Fruit fly (Drosophila melanogaster) whole organism, embryonic: ENCODE measurements around the gene S-Lap4.

Experiments used
- Ada2b ChIP-seq: fragments of 200-800 bp; sonication (Bioruptor generic); IDR thresholded peaks from 2 replicates; pipeline ENCODE4 v1.3.6; 2022; ENCODE audit warnings: missing biosample characterization, missing genetic modification characterization
- Blimp-1 ChIP-seq: fragments of 200-800 bp; sonication (Bioruptor generic); optimal IDR thresholded peaks from 3 replicates; lab custom pipeline; 2018; ENCODE audit warnings: missing biosample characterization, missing genetic modification characterization, mild to moderate bottlenecking, moderate library complexity, missing genetic modification reagents
- BtbVII ChIP-seq: fragments of 200-800 bp; sonication (Bioruptor generic); optimal IDR thresholded peaks from 3 replicates; lab custom pipeline; 2017; ENCODE audit warnings: missing biosample characterization, mild to moderate bottlenecking, missing genetic modification characterization
- CG10267 ChIP-seq: fragments of 200-800 bp; sonication (Bioruptor generic); optimal IDR thresholded peaks from 2 replicates; lab custom pipeline; 2018; ENCODE audit warnings: missing biosample characterization, mild to moderate bottlenecking, missing genetic modification characterization, moderate library complexity
- CG11247 ChIP-seq: fragments of 200-800 bp; sonication (Bioruptor generic); IDR thresholded peaks from 2 replicates; pipeline ENCODE4 v1.3.6; 2022; ENCODE audit warnings: missing biosample characterization, missing genetic modification characterization
- CG11398 ChIP-seq: fragments of 200-800 bp; sonication (Bioruptor generic); optimal IDR thresholded peaks from 2 replicates; lab custom pipeline; 2016; ENCODE audit warnings: missing biosample characterization, missing genetic modification characterization
- CG11695 ChIP-seq: fragments of 200-800 bp; sonication (Bioruptor generic); IDR thresholded peaks from 3 replicates; pipeline ENCODE4 v1.3.6; 2022; ENCODE audit warnings: missing biosample characterization, missing genetic modification characterization
- CG15073 ChIP-seq: fragments of 200-800 bp; sonication (Bioruptor generic); optimal IDR thresholded peaks from 2 replicates; lab custom pipeline; 2016; ENCODE audit warnings: missing biosample characterization, missing genetic modification characterization
- CG16813 ChIP-seq: fragments of 200-800 bp; sonication (Bioruptor generic); IDR thresholded peaks from 3 replicates; pipeline ENCODE4 v1.3.6; 2022; ENCODE audit warnings: missing biosample characterization, missing genetic modification characterization; ENCODE audit not compliant: partially characterized antibody
- CG16815 ChIP-seq: fragments of 200-800 bp; sonication (Bioruptor generic); optimal IDR thresholded peaks from 3 replicates; lab custom pipeline; 2017; ENCODE audit warnings: missing biosample characterization, mild to moderate bottlenecking, missing genetic modification characterization
- CG18619 ChIP-seq: fragments of 200-800 bp; sonication (Bioruptor generic); optimal IDR thresholded peaks from 3 replicates; lab custom pipeline; 2017; ENCODE audit warnings: missing biosample characterization, mild to moderate bottlenecking, missing genetic modification characterization
- CG2889 ChIP-seq: fragments of 200-800 bp; sonication (Bioruptor generic); IDR thresholded peaks from 3 replicates; pipeline ENCODE4 v1.3.6; 2022; ENCODE audit warnings: missing biosample characterization, missing genetic modification characterization
- CG30431 ChIP-seq: fragments of 200-800 bp; sonication (Bioruptor generic); optimal IDR thresholded peaks from 2 replicates; lab custom pipeline; 2017; ENCODE audit warnings: missing biosample characterization, missing genetic modification characterization
- CG31365 ChIP-seq: fragments of 200-800 bp; sonication (Bioruptor generic); optimal IDR thresholded peaks from 2 replicates; lab custom pipeline; 2018; ENCODE audit warnings: missing biosample characterization, mild to moderate bottlenecking, missing genetic modification characterization
- CG31441 ChIP-seq: fragments of 200-800 bp; sonication (Bioruptor generic); IDR thresholded peaks from 2 replicates; pipeline ENCODE4 v1.3.6; 2022; ENCODE audit warnings: missing biosample characterization, missing genetic modification characterization
- CG3726 ChIP-seq: fragments of 200-800 bp; sonication (Bioruptor generic); IDR thresholded peaks from 3 replicates; pipeline ENCODE4, ENCODE4 v1.3.6; 2022; ENCODE audit warnings: missing biosample characterization, missing genetic modification characterization
- CG4404 ChIP-seq: fragments of 200-800 bp; sonication (Bioruptor generic); IDR thresholded peaks from 2 replicates; pipeline ENCODE4 v1.3.6; 2022; ENCODE audit warnings: missing biosample characterization, missing genetic modification characterization
- CG4424 ChIP-seq: fragments of 200-800 bp; sonication (Bioruptor generic); optimal IDR thresholded peaks from 3 replicates; lab custom pipeline; 2016; ENCODE audit warnings: missing biosample characterization, missing genetic modification characterization
- CG4617 ChIP-seq: fragments of 200-800 bp; sonication (Bioruptor generic); optimal IDR thresholded peaks from 3 replicates; lab custom pipeline; 2016; ENCODE audit warnings: missing biosample characterization, missing genetic modification characterization, borderline replicate concordance
- CG8359 ChIP-seq: fragments of 200-800 bp; sonication (Bioruptor generic); optimal IDR thresholded peaks from 2 replicates; lab custom pipeline; 2017; ENCODE audit warnings: missing biosample characterization, mild to moderate bottlenecking, missing genetic modification characterization, borderline replicate concordance
- CkIIα-i1 ChIP-seq: fragments of 200-800 bp; sonication (Bioruptor generic); IDR thresholded peaks from 2 replicates; pipeline ENCODE4 v1.3.6; 2022; ENCODE audit warnings: missing biosample characterization, missing genetic modification characterization
- Deaf1 ChIP-seq: fragments of 200-800 bp; optimal IDR thresholded peaks from 3 replicates; lab custom pipeline; 2019; ENCODE audit warnings: missing biosample characterization, mild to moderate bottlenecking, missing genetic modification characterization, moderate library complexity
- Dip2 ChIP-seq: fragments of 200-800 bp; sonication (Bioruptor generic); IDR thresholded peaks from 2 replicates; pipeline ENCODE4 v1.3.6; 2022; ENCODE audit warnings: missing biosample characterization, missing genetic modification characterization
- Dp ChIP-seq: fragments of 200-800 bp; sonication (Bioruptor generic); optimal IDR thresholded peaks from 2 replicates; lab custom pipeline; 2018; ENCODE audit warnings: missing biosample characterization, mild to moderate bottlenecking, missing genetic modification characterization, moderate library complexity
- H15 ChIP-seq: fragments of 200-800 bp; sonication (Bioruptor generic); IDR thresholded peaks from 3 replicates; pipeline ENCODE4 v1.3.6; 2022; ENCODE audit warnings: missing biosample characterization, missing genetic modification characterization
- HmgZ ChIP-seq: fragments of 200-800 bp; sonication (Bioruptor generic); optimal IDR thresholded peaks from 2 replicates; lab custom pipeline; 2018; ENCODE audit warnings: missing biosample characterization, mild to moderate bottlenecking, missing genetic modification characterization
- MBD-R2 ChIP-seq: fragments of 200-800 bp; sonication (Bioruptor generic); IDR thresholded peaks from 2 replicates; pipeline ENCODE4 v1.3.6; 2022; ENCODE audit warnings: missing biosample characterization, missing genetic modification characterization
- NC2β ChIP-seq: fragments of 200-800 bp; sonication (Bioruptor generic); optimal IDR thresholded peaks from 2 replicates; lab custom pipeline; 2016; ENCODE audit warnings: missing biosample characterization, missing genetic modification characterization
- NFAT ChIP-seq: fragments of 200-800 bp; sonication (Bioruptor generic); IDR thresholded peaks from 2 replicates; pipeline ENCODE4 v1.3.6; 2022; ENCODE audit warnings: missing biosample characterization, missing genetic modification characterization
- Ravus ChIP-seq: fragments of 200-800 bp; sonication (Bioruptor generic); IDR thresholded peaks from 2 replicates; pipeline ENCODE4 v1.3.6; 2022; ENCODE audit warnings: missing biosample characterization, missing genetic modification characterization
- Rfx ChIP-seq: fragments of 200-800 bp; sonication (Bioruptor generic); IDR thresholded peaks from 2 replicates; pipeline ENCODE4 v1.3.6; 2022; ENCODE audit warnings: missing biosample characterization, missing genetic modification characterization
- Xrp1 ChIP-seq: fragments of 200-800 bp; sonication (Bioruptor generic); IDR thresholded peaks from 2 replicates; pipeline ENCODE4 v1.3.6; 2022; ENCODE audit warnings: missing biosample characterization, missing genetic modification characterization
- YL-1 ChIP-seq: fragments of 200-800 bp; sonication (Bioruptor generic); optimal IDR thresholded peaks from 3 replicates; lab custom pipeline; 2017; ENCODE audit warnings: missing biosample characterization, mild to moderate bottlenecking, missing genetic modification characterization
- br ChIP-seq: fragments of >200 bp; optimal IDR thresholded peaks from 2 replicates; lab custom pipeline; 2017
- bsh ChIP-seq, 2 experiments: fragments of 200-800 bp; sonication (Bioruptor generic); optimal IDR thresholded peaks; 2 replicates each; lab custom pipeline; 2017 to 2018; ENCODE audit warnings: mild to moderate bottlenecking in 2 of 2, missing biosample characterization in 2 of 2, missing genetic modification characterization in 2 of 2, moderate library complexity in 1 of 2
- chinmo ChIP-seq: fragments of 200-800 bp; sonication (Bioruptor generic); IDR thresholded peaks from 4 replicates; pipeline ENCODE4 v1.3.6; 2022; ENCODE audit warnings: missing biosample characterization, missing genetic modification characterization; ENCODE audit not compliant: partially characterized antibody
- crc ChIP-seq: fragments of 200-800 bp; sonication (Bioruptor generic); optimal IDR thresholded peaks from 2 replicates; lab custom pipeline; 2016; ENCODE audit warnings: missing biosample characterization, missing genetic modification characterization
- dmrt11E ChIP-seq: fragments of 200-800 bp; sonication (Bioruptor generic); optimal IDR thresholded peaks from 3 replicates; lab custom pipeline; 2018; ENCODE audit warnings: missing biosample characterization, mild to moderate bottlenecking, missing genetic modification characterization, moderate library complexity
- dmrt99B ChIP-seq: fragments of 200-800 bp; sonication (Bioruptor generic); optimal IDR thresholded peaks from 2 replicates; lab custom pipeline; 2018; ENCODE audit warnings: missing biosample characterization, mild to moderate bottlenecking, missing genetic modification characterization, moderate library complexity
- grau ChIP-seq: fragments of 200-800 bp; optimal IDR thresholded peaks from 3 replicates; lab custom pipeline; 2019; ENCODE audit warnings: missing biosample characterization, mild to moderate bottlenecking, missing genetic modification characterization, moderate library complexity
- gsb ChIP-seq: fragments of 200-800 bp; sonication (Bioruptor generic); IDR thresholded peaks from 2 replicates; pipeline ENCODE4 v1.3.6; 2022; ENCODE audit warnings: missing biosample characterization, missing genetic modification characterization
- gsb-n ChIP-seq: fragments of 200-800 bp; sonication (Bioruptor generic); optimal IDR thresholded peaks from 3 replicates; lab custom pipeline; 2018; ENCODE audit warnings: missing biosample characterization, mild to moderate bottlenecking, missing genetic modification characterization
- ind ChIP-seq: fragments of 200-800 bp; sonication (Bioruptor generic); optimal IDR thresholded peaks from 3 replicates; lab custom pipeline; 2016; ENCODE audit warnings: missing biosample characterization, missing genetic modification characterization
- lab ChIP-seq: fragments of 200-800 bp; sonication (Bioruptor generic); optimal IDR thresholded peaks from 3 replicates; lab custom pipeline; 2017; ENCODE audit warnings: missing biosample characterization, missing genetic modification characterization, mild to moderate bottlenecking, moderate library complexity, missing genetic modification reagents
- lbe ChIP-seq: fragments of 200-800 bp; sonication (Bioruptor generic); optimal IDR thresholded peaks from 2 replicates; lab custom pipeline; 2016; ENCODE audit warnings: missing biosample characterization, mild to moderate bottlenecking, missing genetic modification characterization
- mam ChIP-seq: fragments of 200-800 bp; sonication (Bioruptor generic); optimal IDR thresholded peaks from 3 replicates; lab custom pipeline; 2016; ENCODE audit warnings: missing biosample characterization, missing genetic modification characterization
- ro ChIP-seq: fragments of 200-800 bp; sonication (Bioruptor generic); IDR thresholded peaks from 2 replicates; pipeline ENCODE4 v1.3.6; 2022; ENCODE audit warnings: missing biosample characterization, missing genetic modification characterization
- row ChIP-seq: fragments of 200-800 bp; sonication (Bioruptor generic); IDR thresholded peaks from 3 replicates; pipeline ENCODE4 v1.3.6; 2022; ENCODE audit warnings: missing biosample characterization, missing genetic modification characterization
- seq ChIP-seq: fragments of 200-800 bp; sonication (Bioruptor generic); IDR thresholded peaks from 2 replicates; pipeline ENCODE4 v1.3.6; 2022; ENCODE audit warnings: missing biosample characterization, missing genetic modification characterization
- tio ChIP-seq: fragments of 200-800 bp; sonication (Bioruptor generic); optimal IDR thresholded peaks from 2 replicates; lab custom pipeline; 2017; ENCODE audit warnings: missing biosample characterization, missing genetic modification characterization, inconsistent platforms
- zfh2 ChIP-seq: fragments of 200-800 bp; sonication (Bioruptor generic); optimal IDR thresholded peaks from 2 replicates; lab custom pipeline; 2016; ENCODE audit warnings: missing biosample characterization, missing genetic modification characterization

Gene S-Lap4

DNA sequence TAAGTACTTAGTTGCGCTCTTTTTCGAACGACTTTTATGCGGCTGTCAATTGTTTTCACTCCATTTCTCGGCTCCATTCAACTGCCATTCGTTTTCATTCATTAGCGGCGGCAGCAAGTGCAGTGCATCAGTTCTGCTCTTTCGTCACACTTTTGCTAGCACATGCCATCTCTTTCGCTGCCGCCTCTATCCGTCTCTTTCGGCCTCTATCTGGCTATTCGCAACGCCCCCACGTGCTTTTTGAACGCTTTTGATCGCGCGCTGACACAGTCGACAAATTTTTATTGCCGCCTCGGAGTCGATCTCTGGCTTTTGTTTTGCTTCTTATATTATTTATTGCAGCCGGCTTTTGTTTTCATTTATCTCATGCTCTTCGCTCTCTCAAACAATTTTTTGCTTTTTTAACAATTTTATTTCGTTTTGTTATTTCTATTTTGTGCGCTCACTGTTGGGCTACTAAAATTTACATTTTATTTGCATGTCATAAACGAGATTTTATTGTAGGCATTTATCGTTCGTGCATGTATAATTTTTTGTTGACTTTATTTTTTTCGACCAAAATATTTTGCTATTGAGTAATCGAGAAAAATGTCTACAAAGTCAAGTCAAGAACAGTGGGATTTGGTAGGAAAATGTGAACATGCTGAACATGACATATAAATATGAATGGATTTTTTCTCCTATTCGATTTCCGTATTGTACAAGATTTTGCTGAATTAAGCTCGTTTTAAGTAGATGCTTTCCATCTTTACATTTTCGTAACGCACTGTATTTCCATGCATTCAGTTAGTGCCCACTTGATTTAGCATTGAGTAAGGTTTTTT is 31.9 kb downstream of the S-Lap4 start (continued):
- TF ChIP-seq tio (no peak), CG10267 (no peak), Rfx (peak; percentile 70; the same call in 1 of the 2 replicates), lab (GFP tag; lab: Kevin White, UChicago) (no peak), Xrp1 (GFP tag; lab: Robert Waterston, UW) (no peak), H15 (GFP tag; lab: Robert Waterston, UW) (peak; percentile 48; the same call in 1 of the 3 replicates), CG3726 (no peak), CG11247 (GFP tag; lab: Robert Waterston, UW) (no peak), CkIIα-i1 (no peak), br (lab: Kevin White, UChicago) (no peak), Dip2 (GFP tag; lab: Robert Waterston, UW) (no peak), zfh2 (GFP tag; lab: Kevin White, UChicago) (no peak), seq (GFP tag; lab: Robert Waterston, UW) (no peak), gsb (0 out of 2 replicates have a peak, but pooled peaks have one; percentile 19), HmgZ (tag; lab: Kevin White, UChicago) (no peak), CG16813 (GFP tag; lab: Robert Waterston, UW) (no peak), MBD-R2 (GFP tag; lab: Robert Waterston, UW) (no peak), CG11695 (GFP tag; lab: Robert Waterston, UW) (peak; percentile 68; the same call in 1 of the 3 replicates), Deaf1 (tag; lab: Kevin White, UChicago) (no peak), lbe (GFP tag; lab: Kevin White, UChicago) (no peak), YL-1 (GFP tag; lab: Kevin White, UChicago) (no peak), CG11398 (GFP tag; lab: Kevin White, UChicago) (no peak), CG31441 (no peak), CG16815 (GFP tag; lab: Kevin White, UChicago) (no peak), Dp (GFP tag; lab: Kevin White, UChicago) (no peak), chinmo (peak; percentile 79; the same call in 2 of the 4 replicates), Ravus (GFP tag; lab: Robert Waterston, UW) (no peak), CG8359 (GFP tag; lab: Kevin White, UChicago) (no peak), CG18619 (GFP tag; lab: Kevin White, UChicago) (no peak), NC2β (GFP tag; lab: Kevin White, UChicago) (no peak), CG30431 (GFP tag; lab: Kevin White, UChicago) (no peak), Ada2b (GFP tag; lab: Robert Waterston, UW) (peak; percentile 68), BtbVII (GFP tag; lab: Kevin White, UChicago) (no peak), CG4424 (GFP tag; lab: Kevin White, UChicago) (no peak), ro (GFP tag; lab: Robert Waterston, UW) (no peak), NFAT (GFP tag; lab: Robert Waterston, UW) (no peak), gsb-n (peak; percentile 43), CG4617 (GFP tag; lab: Kevin White, UChicago) (no peak), CG31365 (tag; lab: Kevin White, UChicago) (no peak)
- TF ChIP-seq, all 482 proteins: peak for 72

DNA sequence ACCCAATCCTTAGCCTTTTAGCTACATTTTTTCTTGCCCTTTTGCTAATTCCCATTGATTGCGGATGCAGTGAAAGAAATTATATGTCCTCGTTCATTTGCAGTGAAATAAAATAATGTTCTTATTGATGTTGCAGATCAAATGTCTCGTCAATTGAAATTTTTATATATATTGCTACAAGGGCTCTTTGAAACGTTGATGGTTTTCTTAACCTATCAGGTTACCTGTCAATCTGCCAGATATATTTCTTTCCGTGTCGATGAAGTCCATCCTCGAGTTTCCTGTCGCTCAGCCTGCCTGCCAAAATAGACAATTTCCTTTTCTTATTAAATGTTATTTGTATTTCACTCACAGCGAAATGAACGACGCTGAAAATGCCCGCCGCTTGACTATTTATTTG is 34.5 kb downstream of the S-Lap4 start:
- peak; percentile 8; the same call in 1 of the 2 replicates for TF ChIP-seq CG4404 (GFP tag; lab: Robert Waterston, UW)
- TF ChIP-seq Blimp-1 (GFP tag; lab: Kevin White, UChicago) = peak; percentile 20
- TF ChIP-seq ind (GFP tag; lab: Kevin White, UChicago) = peak; percentile 24
- TF ChIP-seq CG15073 = no peak
- peak; percentile 21 for TF ChIP-seq dmrt11E (tag; lab: Kevin White, UChicago)
- no peak for TF ChIP-seq mam (GFP tag; lab: Kevin White, UChicago)
- TF ChIP-seq bsh (GFP tag; optimal IDR thresholded peaks at IDR 0.05; lab: Kevin White, UChicago) = peak in 1 of 2 experiments; percentile 28
- TF ChIP-seq grau (tag; lab: Kevin White, UChicago) = peak; percentile 12
- peak; percentile 37; the same call in 1 of the 3 replicates for TF ChIP-seq row (GFP tag; lab: Robert Waterston, UW)
- TF ChIP-seq dmrt99B (tag; lab: Kevin White, UChicago) = peak; percentile 39
- TF ChIP-seq CG3726 = no peak
- no peak for TF ChIP-seq CG2889 (GFP tag; lab: Robert Waterston, UW)
- TF ChIP-seq Xrp1 (GFP tag; lab: Robert Waterston, UW) = peak; percentile 42
- TF ChIP-seq crc (GFP tag; lab: Kevin White, UChicago) = no peak
